Worm (Caenorhabditis elegans) whole organism, L1 larva: ENCODE data around the gene his-59.
A peak's percentile ranks its signal among the peaks of the same experiment; 100 is the strongest.

Experiments
- C04F5.9 ChIP-seq: sonication (generic microtip); optimal IDR thresholded peaks from 2 replicates; lab custom pipeline; 2016; ENCODE audit warnings: missing genetic modification characterization, missing compliant biosample characterization
- C16A3.4 ChIP-seq: fragments of 150-350 bp; optimal IDR thresholded peaks from 2 replicates; lab custom pipeline; 2014; ENCODE audit warnings: missing biosample characterization, missing genetic modification characterization
- alr-1 ChIP-seq: fragments of 200-800 bp; sonication (Bioruptor generic); optimal IDR thresholded peaks from 2 replicates; lab custom pipeline; 2018; ENCODE audit warnings: borderline replicate concordance, mild to moderate bottlenecking, missing genetic modification characterization, missing compliant biosample characterization
- aly-2 ChIP-seq: fragments of 150-350 bp; optimal IDR thresholded peaks from 2 replicates; lab custom pipeline; 2014; ENCODE audit warnings: missing biosample characterization, missing genetic modification characterization
- ama-1 ChIP-seq: fragments of 150-350 bp; optimal IDR thresholded peaks from 2 replicates; lab custom pipeline; 2014
- ceh-63 ChIP-seq: fragments of 200-800 bp; sonication (Bioruptor generic); optimal IDR thresholded peaks from 2 replicates; lab custom pipeline; 2018; ENCODE audit warnings: mild to moderate bottlenecking, missing genetic modification characterization, missing compliant biosample characterization
- ceh-88 ChIP-seq: fragments of 200-800 bp; sonication (Bioruptor generic); IDR thresholded peaks from 2 replicates; pipeline ENCODE4 v1.3.6; 2022; ENCODE audit warnings: missing genetic modification characterization, missing compliant biosample characterization
- dpl-1 ChIP-seq, 3 experiments: fragments of 150-350 bp in 2 of 3; sonication (generic microtip) in 1 of 3; optimal IDR thresholded peaks; 2 replicates each; lab custom pipeline; 2014 to 2017; ENCODE audit warnings: missing biosample characterization in 3 of 3, missing genetic modification characterization in 3 of 3, missing genetic modification reagents in 3 of 3
- dsc-1 ChIP-seq: sonication (generic microtip); optimal IDR thresholded peaks from 2 replicates; lab custom pipeline; 2016; ENCODE audit warnings: mild to moderate bottlenecking, missing genetic modification characterization, missing compliant biosample characterization
- efl-1 ChIP-seq, 4 experiments: fragments of 150-350 bp; optimal IDR thresholded peaks in 3 of 4; peaks in 1 of 4; 1 replicate in 1 of 4; 2 replicates in 3 of 4; lab custom pipeline; 2014; ENCODE audit warnings: missing biosample characterization in 2 of 4, missing genetic modification characterization in 2 of 4, missing genetic modification reagents in 2 of 4
- elt-2 ChIP-seq: sonication (generic microtip); optimal IDR thresholded peaks from 2 replicates; lab custom pipeline; 2016; ENCODE audit warnings: missing genetic modification characterization, mild to moderate bottlenecking, inconsistent platforms, missing compliant biosample characterization, missing genetic modification reagents
- elt-3 ChIP-seq, 6 experiments: fragments of 150-350 bp in 1 of 6; sonication (generic microtip); optimal IDR thresholded peaks; 2 replicates each; lab custom pipeline; 2017 to 2018; ENCODE audit warnings: missing biosample characterization in 6 of 6, missing genetic modification characterization in 6 of 6, inconsistent platforms in 1 of 6
- grh-1 ChIP-seq: fragments of 200-800 bp; sonication (Bioruptor generic); IDR thresholded peaks from 2 replicates; pipeline ENCODE4 v1.3.6; 2022; ENCODE audit warnings: missing genetic modification reagents, missing genetic modification characterization, missing compliant biosample characterization
- irx-1 ChIP-seq: sonication (generic microtip); optimal IDR thresholded peaks from 2 replicates; lab custom pipeline; 2016; ENCODE audit warnings: missing genetic modification characterization, missing compliant biosample characterization
- lin-35 ChIP-seq, 2 experiments: fragments of 150-350 bp; optimal IDR thresholded peaks; 2 replicates each; lab custom pipeline; 2014; ENCODE audit warnings: missing biosample characterization in 2 of 2, missing genetic modification characterization in 2 of 2, missing genetic modification reagents in 2 of 2
- lsy-2 ChIP-seq, 2 experiments: fragments of 150-350 bp; optimal IDR thresholded peaks; 2 replicates each; lab custom pipeline; 2014; ENCODE audit warnings: missing biosample characterization in 2 of 2, missing genetic modification characterization in 2 of 2
- nhr-11 ChIP-seq: fragments of 150-350 bp; optimal IDR thresholded peaks from 2 replicates; lab custom pipeline; 2014; ENCODE audit warnings: missing biosample characterization, missing genetic modification characterization
- nhr-19 ChIP-seq: fragments of 200-800 bp; sonication (Bioruptor generic); conservative IDR thresholded peaks from 2 replicates; pipeline ENCODE4 v1.3.6; 2022; ENCODE audit warnings: missing genetic modification characterization, missing compliant biosample characterization
- nhr-20 ChIP-seq: sonication (generic microtip); optimal IDR thresholded peaks from 2 replicates; lab custom pipeline; 2016; ENCODE audit warnings: mild to moderate bottlenecking, missing genetic modification characterization, missing compliant biosample characterization
- nhr-47 ChIP-seq: sonication (generic microtip); optimal IDR thresholded peaks from 2 replicates; lab custom pipeline; 2016; ENCODE audit warnings: mild to moderate bottlenecking, missing genetic modification characterization, moderate library complexity, missing compliant biosample characterization
- nhr-71 ChIP-seq: sonication (generic microtip); optimal IDR thresholded peaks from 2 replicates; lab custom pipeline; 2016; ENCODE audit warnings: mild to moderate bottlenecking, missing genetic modification characterization, moderate library complexity, missing compliant biosample characterization
- nhr-84 ChIP-seq: sonication (generic microtip); optimal IDR thresholded peaks from 2 replicates; lab custom pipeline; 2017; ENCODE audit warnings: missing biosample characterization, missing genetic modification characterization
- nhr-85 ChIP-seq: sonication (generic microtip); peaks from one replicate; lab custom pipeline; 2016; ENCODE audit warnings: missing genetic modification characterization, inconsistent platforms, missing compliant biosample characterization
- nhr-90 ChIP-seq: sonication (generic microtip); optimal IDR thresholded peaks from 2 replicates; lab custom pipeline; 2016; ENCODE audit warnings: mild to moderate bottlenecking, missing genetic modification characterization, missing compliant biosample characterization; ENCODE audit not compliant: poor library complexity
- pax-3 ChIP-seq: fragments of 200-800 bp; sonication (Bioruptor generic); optimal IDR thresholded peaks from 2 replicates; lab custom pipeline; 2018; ENCODE audit warnings: mild to moderate bottlenecking, missing genetic modification characterization, moderate library complexity, missing compliant biosample characterization
- pqm-1 ChIP-seq: sonication (generic microtip); optimal IDR thresholded peaks from 3 replicates; lab custom pipeline; 2017; ENCODE audit warnings: missing biosample characterization, missing genetic modification characterization
- rnt-1 ChIP-seq: sonication (generic microtip); optimal IDR thresholded peaks from 2 replicates; lab custom pipeline; 2016; ENCODE audit warnings: mild to moderate bottlenecking, missing genetic modification characterization, moderate library complexity, missing compliant biosample characterization
- snpc-4 ChIP-seq: fragments of 150-350 bp; optimal IDR thresholded peaks from 2 replicates; lab custom pipeline; 2014; ENCODE audit warnings: missing biosample characterization, missing genetic modification characterization
- snu-23 ChIP-seq: sonication (generic microtip); optimal IDR thresholded peaks from 2 replicates; lab custom pipeline; 2016; ENCODE audit warnings: missing genetic modification characterization, missing compliant biosample characterization
- sox-4 ChIP-seq: sonication (generic microtip); optimal IDR thresholded peaks from 2 replicates; lab custom pipeline; 2016; ENCODE audit warnings: missing genetic modification characterization, missing compliant biosample characterization
- sup-37 ChIP-seq: fragments of 200-800 bp; sonication (Bioruptor generic); optimal IDR thresholded peaks from 2 replicates; lab custom pipeline; 2018; ENCODE audit warnings: mild to moderate bottlenecking, missing genetic modification characterization, missing compliant biosample characterization
- swsn-7 ChIP-seq: sonication (generic microtip); optimal IDR thresholded peaks from 2 replicates; lab custom pipeline; 2016; ENCODE audit warnings: missing genetic modification characterization, missing compliant biosample characterization
- tbx-2 ChIP-seq: sonication (generic microtip); optimal IDR thresholded peaks from 2 replicates; lab custom pipeline; 2016; ENCODE audit warnings: missing genetic modification characterization, missing compliant biosample characterization
- tlp-1 ChIP-seq: fragments of 150-350 bp; optimal IDR thresholded peaks from 2 replicates; lab custom pipeline; 2014; ENCODE audit warnings: missing biosample characterization, missing genetic modification characterization
- vab-15 ChIP-seq: sonication (generic microtip); optimal IDR thresholded peaks from 2 replicates; lab custom pipeline; 2017; ENCODE audit warnings: missing genotype, mild to moderate bottlenecking, missing genetic modification characterization, missing compliant biosample characterization
- ztf-11 ChIP-seq, 2 experiments: sonication (generic microtip); optimal IDR thresholded peaks; 2 replicates each; lab custom pipeline; 2016 to 2017; ENCODE audit warnings: missing genetic modification characterization in 2 of 2, missing biosample characterization in 1 of 2, missing compliant biosample characterization in 1 of 2
- ztf-4 ChIP-seq: fragments of 150-350 bp; optimal IDR thresholded peaks from 2 replicates; lab custom pipeline; 2014; ENCODE audit warnings: missing biosample characterization, missing genetic modification characterization

The his-59 gene

ce11 chrIV:7499302-7499701 lies 11.3 kb downstream of the his-59 start:
- no peak for TF ChIP-seq ceh-63 (GFP tag; lab: Kevin White, UChicago)
- peak; percentile 84 for TF ChIP-seq snpc-4 (tag; lab: Kevin White, UChicago)
- TF ChIP-seq efl-1 (optimal IDR thresholded peaks at IDR 0.05; lab: Kevin White, UChicago) = no peak
- peak in 1 of 2 experiments; percentile 61 for TF ChIP-seq efl-1 (GFP tag; optimal IDR thresholded peaks at IDR 0.05 in 1 of 2; lab: Kevin White, UChicago)

- TF ChIP-seq efl-1 (optimal IDR thresholded peaks at IDR 0.05; lab: Kevin White, UChicago) (no peak), efl-1 (GFP tag; optimal IDR thresholded peaks at IDR 0.05 in 1 of 2; lab: Kevin White, UChicago) (peak in 1 of 2 experiments; percentile 82), ceh-63 (GFP tag; lab: Kevin White, UChicago) (no peak), aly-2 (tag; lab: Kevin White, UChicago) (no peak)
Measured at ce11 chrIV:7500924-7501323, 12.9 kb downstream of the his-59 start.

DNA sequence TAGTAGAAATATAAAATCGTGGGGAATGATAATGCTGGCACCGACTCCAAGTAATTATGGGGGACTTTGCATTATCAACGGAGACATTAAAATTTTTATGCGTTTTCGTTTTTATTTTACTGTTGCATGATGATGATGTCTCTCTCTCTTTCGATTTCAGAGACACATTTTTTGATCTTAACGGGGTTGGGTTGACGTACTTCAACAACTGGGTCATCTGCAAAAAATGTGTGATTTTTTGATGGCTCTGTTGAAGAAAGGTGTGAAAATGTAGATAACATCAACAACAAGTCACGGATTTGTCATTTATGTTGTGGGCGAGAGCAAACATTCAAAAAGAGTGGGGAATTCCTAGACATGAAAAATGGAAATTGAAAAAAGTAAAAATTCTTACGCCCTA lies 13.3 kb downstream of the his-59 start, which contains the start of gene F55G1.15:
TSS of gene F55G1.15 (minus strand) at position 101 of the 400 bp plus-strand sequence.
- no peak for TF ChIP-seq dsc-1
- no peak for TF ChIP-seq lin-35 (GFP tag; optimal IDR thresholded peaks at IDR 0.05; lab: Kevin White, UChicago)
- peak; percentile 21 for TF ChIP-seq elt-2 (tag; lab: Kevin White, UChicago)
- TF ChIP-seq ceh-88 (GFP tag; lab: Robert Waterston, UW) = no peak
- TF ChIP-seq aly-2 (tag; lab: Kevin White, UChicago) = no peak
- no peak for TF ChIP-seq nhr-47 (tag; lab: Kevin White, UChicago)
- TF ChIP-seq sox-4 (tag; lab: Kevin White, UChicago) = no peak

DNA sequence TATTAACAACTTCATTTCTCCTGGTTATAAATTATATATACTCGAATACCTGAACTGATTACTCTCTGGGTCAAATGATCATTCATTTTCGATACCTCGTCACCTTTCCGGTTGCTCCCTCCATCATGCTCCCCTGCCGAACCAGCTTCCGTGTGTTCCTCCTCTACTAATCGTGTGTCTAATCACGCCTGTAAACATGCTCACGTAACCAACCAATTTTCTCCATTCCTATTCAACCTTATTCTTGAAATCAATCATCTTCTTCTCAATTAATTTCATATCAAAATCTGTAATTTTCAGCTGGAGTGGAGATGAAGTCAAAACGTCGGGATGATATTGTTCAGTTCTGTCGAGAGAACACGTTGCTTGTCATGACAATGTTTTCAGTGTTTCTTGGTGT lies 15.3 kb downstream of the his-59 start, which contains the start of gene glt-6:
TSS of gene glt-6 (plus strand) at position 301 of the 400 bp plus-strand sequence.
- TF ChIP-seq pqm-1 (tag; lab: Kevin White, UChicago) (no peak), elt-3 (tag; optimal IDR thresholded peaks at IDR 0.05; lab: Kevin White, UChicago) (no peak), nhr-84 (tag; lab: Kevin White, UChicago) (no peak), vab-15 (tag; lab: Kevin White, UChicago) (no peak)

- TF ChIP-seq elt-2 (tag; lab: Kevin White, UChicago) = peak; percentile 3
- TF ChIP-seq tlp-1 (tag; lab: Kevin White, UChicago) = no peak
- peak; percentile 62 for TF ChIP-seq snu-23 (GFP tag; lab: Kevin White, UChicago)
- TF ChIP-seq lsy-2 (tag; optimal IDR thresholded peaks at IDR 0.05; lab: Kevin White, UChicago) = peak in 1 of 2 experiments; percentile 32
- peak; percentile 25 for TF ChIP-seq dsc-1
- TF ChIP-seq nhr-19 (GFP tag; lab: Robert Waterston, UW) = peak; percentile 24; the same call in 1 of the 2 replicates
- TF ChIP-seq alr-1 (tag; lab: Kevin White, UChicago) = no peak
- TF ChIP-seq C16A3.4 = no peak
- TF ChIP-seq nhr-11 (tag; lab: Kevin White, UChicago) = no peak
- peak; percentile 1 for TF ChIP-seq tbx-2 (tag; lab: Kevin White, UChicago)
- peak; percentile 50 for TF ChIP-seq rnt-1 (tag; lab: Kevin White, UChicago)
- TF ChIP-seq grh-1 = 0 out of 2 replicates have a peak, but pooled peaks have one; percentile 28
- peak; percentile 14 for TF ChIP-seq nhr-20 (tag; lab: Kevin White, UChicago)
- TF ChIP-seq swsn-7 (tag; lab: Kevin White, UChicago) = peak; percentile 44
- peak; percentile 44 for TF ChIP-seq pax-3 (tag; lab: Kevin White, UChicago)
- TF ChIP-seq nhr-85 = peak; percentile 84
- peak; percentile 47 for TF ChIP-seq sup-37
- peak; percentile 67 for TF ChIP-seq ztf-4 (tag; lab: Kevin White, UChicago)
- TF ChIP-seq dpl-1 (GFP tag; optimal IDR thresholded peaks at IDR 0.05; lab: Kevin White, UChicago) = peak in 1 of 3 experiments; percentile 34
- TF ChIP-seq nhr-47 (tag; lab: Kevin White, UChicago) = peak; percentile 45
- TF ChIP-seq nhr-71 (tag; lab: Kevin White, UChicago) = peak; percentile 72
- TF ChIP-seq C04F5.9 (tag; lab: Kevin White, UChicago) = no peak
- peak; percentile 90 for TF ChIP-seq ama-1 (lab: Kevin White, UChicago)
- peak; percentile 63 for TF ChIP-seq nhr-90 (tag; lab: Kevin White, UChicago)
- peak; percentile 87 for TF ChIP-seq aly-2 (tag; lab: Kevin White, UChicago)
- TF ChIP-seq ztf-11 (tag; optimal IDR thresholded peaks at IDR 0.05; lab: Kevin White, UChicago) = peak in 1 of 2 experiments; percentile 11
- no peak for TF ChIP-seq irx-1 (tag; lab: Kevin White, UChicago)
- TF ChIP-seq ceh-88 (GFP tag; lab: Robert Waterston, UW) = peak; percentile 25; the same call in 1 of the 2 replicates
- TF ChIP-seq efl-1 (optimal IDR thresholded peaks at IDR 0.05; lab: Kevin White, UChicago) = peak in 1 of 2 experiments; percentile 15
- TF ChIP-seq efl-1 (GFP tag; optimal IDR thresholded peaks at IDR 0.05 in 1 of 2; lab: Kevin White, UChicago) = peak in 1 of 2 experiments; percentile 88
- peak in 1 of 2 experiments; percentile 59 for TF ChIP-seq lin-35 (GFP tag; optimal IDR thresholded peaks at IDR 0.05; lab: Kevin White, UChicago)
- TF ChIP-seq, all 84 proteins: peak for 24
Measured at ce11 chrIV:7505866-7506488, 17.9 kb downstream of the his-59 start.
